Fruit fly (Drosophila melanogaster) whole organism, adult: ENCODE measurements around the gene CG10357.

ENCODE experiments used
- CG11617 ChIP-seq: fragments of 200-800 bp; sonication (Bioruptor generic); optimal IDR thresholded peaks from 2 replicates; lab custom pipeline; 2017; ENCODE audit warnings: mild to moderate bottlenecking, missing biosample characterization, missing genetic modification reagents, missing genetic modification characterization
- CG12768 ChIP-seq: fragments of 200-800 bp; sonication (Bioruptor generic); optimal IDR thresholded peaks from 2 replicates; lab custom pipeline; 2017; ENCODE audit warnings: missing biosample characterization, missing genetic modification characterization, mild to moderate bottlenecking, moderate library complexity, missing genetic modification reagents
- CG14711 ChIP-seq: fragments of 200-800 bp; sonication (Bioruptor generic); optimal IDR thresholded peaks from 2 replicates; lab custom pipeline; 2018; ENCODE audit warnings: missing biosample characterization, mild to moderate bottlenecking, missing genetic modification characterization, moderate library complexity
- CG1620 ChIP-seq: fragments of 200-800 bp; sonication (Bioruptor generic); optimal IDR thresholded peaks from 2 replicates; lab custom pipeline; 2016; ENCODE audit warnings: missing biosample characterization, missing genetic modification characterization
- CG33017 ChIP-seq: fragments of 200-800 bp; sonication (Bioruptor generic); optimal IDR thresholded peaks from 2 replicates; lab custom pipeline; 2018; ENCODE audit warnings: missing biosample characterization, mild to moderate bottlenecking, missing genetic modification characterization, moderate library complexity
- CG5204 ChIP-seq: fragments of 200-800 bp; sonication (Bioruptor generic); optimal IDR thresholded peaks from 2 replicates; lab custom pipeline; 2016; ENCODE audit warnings: missing biosample characterization, missing genetic modification characterization
- CG7045 ChIP-seq: fragments of 200-800 bp; sonication (Bioruptor generic); optimal IDR thresholded peaks from 2 replicates; lab custom pipeline; 2017; ENCODE audit warnings: missing biosample characterization, mild to moderate bottlenecking, missing genetic modification characterization
- CG7101 ChIP-seq: fragments of 200-800 bp; sonication (Bioruptor generic); optimal IDR thresholded peaks from 2 replicates; lab custom pipeline; 2018; ENCODE audit warnings: missing biosample characterization, mild to moderate bottlenecking, missing genetic modification characterization, moderate library complexity
- Clk ChIP-seq: fragments of 200-800 bp; sonication (Bioruptor generic); optimal IDR thresholded peaks from 2 replicates; lab custom pipeline; 2017; ENCODE audit warnings: missing biosample characterization, missing genetic modification characterization
- Crg-1 ChIP-seq: fragments of 200-800 bp; sonication (Bioruptor generic); optimal IDR thresholded peaks from 2 replicates; lab custom pipeline; 2016; ENCODE audit warnings: missing biosample characterization, missing genetic modification characterization
- Hr96 ChIP-seq: fragments of 200-800 bp; sonication (Bioruptor generic); optimal IDR thresholded peaks from 2 replicates; lab custom pipeline; 2016; ENCODE audit warnings: missing biosample characterization, missing genetic modification characterization
- Mnt ChIP-seq: fragments of 200-800 bp; sonication (Bioruptor generic); optimal IDR thresholded peaks from 2 replicates; lab custom pipeline; 2016; ENCODE audit warnings: missing biosample characterization, mild to moderate bottlenecking, missing genetic modification characterization
- bab1 ChIP-seq: fragments of 200-800 bp; sonication (Bioruptor generic); optimal IDR thresholded peaks from 3 replicates; lab custom pipeline; 2019; ENCODE audit warnings: missing biosample characterization, mild to moderate bottlenecking, missing genetic modification characterization, moderate library complexity
- cic ChIP-seq: fragments of 200-800 bp; sonication (Bioruptor generic); optimal IDR thresholded peaks from 2 replicates; lab custom pipeline; 2017; ENCODE audit warnings: missing biosample characterization, mild to moderate bottlenecking, missing genetic modification characterization, moderate library complexity
- cnc ChIP-seq, 2 experiments: fragments of >200 bp; optimal IDR thresholded peaks; 2 replicates each; lab custom pipeline; 2017
- kay ChIP-seq: fragments of 200-800 bp; sonication (Bioruptor generic); peaks from one replicate; lab custom pipeline; 2016; ENCODE audit warnings: missing biosample characterization, missing genetic modification characterization, borderline replicate concordance
- ovo ChIP-seq: fragments of 200-800 bp; sonication (Bioruptor generic); optimal IDR thresholded peaks from 2 replicates; lab custom pipeline; 2016; ENCODE audit warnings: missing biosample characterization, missing genetic modification characterization
- pad ChIP-seq: fragments of 200-800 bp; sonication (Bioruptor generic); optimal IDR thresholded peaks from 3 replicates; lab custom pipeline; 2017; ENCODE audit warnings: missing biosample characterization, missing genetic modification characterization, mild to moderate bottlenecking, moderate library complexity, missing genetic modification reagents
- tj ChIP-seq: fragments of 200-800 bp; sonication (Bioruptor generic); optimal IDR thresholded peaks from 3 replicates; lab custom pipeline; 2017; ENCODE audit warnings: missing biosample characterization, mild to moderate bottlenecking, missing genetic modification characterization, moderate library complexity
- toe ChIP-seq: fragments of 200-800 bp; sonication (Bioruptor generic); optimal IDR thresholded peaks from 2 replicates; lab custom pipeline; 2016; ENCODE audit warnings: missing biosample characterization, missing genetic modification characterization

Gene CG10357

dm6 chr3L:3615082-3615481 lies at the start of gene CG10357:
Gene CG10357 (plus strand): TSS chr3L:3615382.
- TF ChIP-seq kay (GFP tag; lab: Kevin White, UChicago), result no peak
- no peak for TF ChIP-seq Mnt (GFP tag; lab: Kevin White, UChicago)
- no peak for TF ChIP-seq CG33017 (tag; lab: Kevin White, UChicago)
- no peak for TF ChIP-seq CG7101 (tag; lab: Kevin White, UChicago)
- no peak for TF ChIP-seq Clk

DNA sequence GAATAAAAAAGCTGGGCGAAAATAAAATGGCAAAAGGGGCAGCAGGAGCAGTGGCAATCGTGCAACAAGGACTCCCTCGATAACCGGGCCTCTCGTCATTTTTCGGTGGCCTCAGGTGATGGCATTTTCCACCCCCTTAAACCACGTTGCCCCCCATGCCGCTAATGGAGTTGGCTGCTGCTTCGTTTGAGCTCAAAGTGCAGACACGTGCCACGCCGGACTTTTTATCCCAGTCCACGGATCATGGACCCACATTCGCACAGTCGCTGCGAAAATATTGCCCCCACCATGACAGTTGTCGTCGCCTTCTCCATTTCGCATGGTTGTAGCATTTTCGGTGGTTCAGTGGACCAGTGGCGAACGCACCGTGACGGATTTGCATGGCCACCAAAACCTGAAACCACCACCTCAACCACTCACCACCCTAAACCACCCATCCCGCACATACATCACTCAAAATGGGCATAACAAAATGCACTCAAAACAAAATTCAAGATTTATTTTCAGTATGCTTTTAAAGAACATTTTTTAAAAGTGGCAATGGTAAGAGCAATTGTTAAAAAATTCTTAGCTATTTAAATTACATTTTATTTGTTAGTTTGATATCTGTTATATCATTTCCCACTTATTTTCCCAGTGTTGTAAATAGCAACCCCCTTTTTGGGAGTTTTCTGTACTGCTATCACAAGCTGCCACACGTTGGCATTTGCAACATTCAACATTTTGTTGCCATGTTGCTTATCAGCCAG lies 48.3 kb upstream of the CG10357 start:
- TF ChIP-seq Crg-1 (GFP tag; lab: Kevin White, UChicago) (no peak), cic (no peak), CG5204 (no peak), tj (GFP tag; lab: Kevin White, UChicago) (no peak), CG11617 (GFP tag; lab: Kevin White, UChicago) (no peak), Hr96 (GFP tag; lab: Kevin White, UChicago) (no peak)

- TF ChIP-seq ovo (GFP tag; lab: Kevin White, UChicago), result no peak
- TF ChIP-seq bab1, result no peak
- TF ChIP-seq CG14711 (tag; lab: Kevin White, UChicago), result no peak
- TF ChIP-seq CG33017 (tag; lab: Kevin White, UChicago), result no peak
- no peak for TF ChIP-seq CG11617 (GFP tag; lab: Kevin White, UChicago)
- TF ChIP-seq pad (GFP tag; lab: Kevin White, UChicago), result no peak
- no peak for TF ChIP-seq CG5204
- no peak for TF ChIP-seq Crg-1 (GFP tag; lab: Kevin White, UChicago)
Measured at dm6 chr3L:3569109-3569508, 46.1 kb upstream of the CG10357 start.

DNA sequence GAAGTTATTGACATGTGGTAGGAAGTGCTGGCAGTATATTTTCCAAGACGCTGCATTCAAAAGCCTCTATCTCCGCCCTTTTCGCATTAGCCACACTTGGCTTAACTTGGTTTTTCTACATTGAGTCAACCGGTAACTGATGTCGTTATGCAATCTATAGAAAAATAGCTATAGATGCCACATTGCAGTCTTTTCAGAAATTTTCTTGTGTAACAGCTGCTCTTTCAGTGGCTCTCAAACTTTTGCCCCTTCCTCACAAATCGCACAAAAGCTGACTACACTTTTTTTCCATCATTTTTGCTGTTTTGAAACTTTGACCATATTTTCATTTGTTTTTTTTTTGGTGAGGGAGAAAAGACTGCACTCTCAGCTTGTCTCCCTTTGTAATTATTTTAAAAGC lies 44.6 kb upstream of the CG10357 start:
- TF ChIP-seq CG14711 (tag; lab: Kevin White, UChicago) (no peak), cnc (optimal IDR thresholded peaks at IDR 0.05; lab: Kevin White, UChicago) (no peak), CG11617 (GFP tag; lab: Kevin White, UChicago) (no peak)

- TF ChIP-seq tj (GFP tag; lab: Kevin White, UChicago) (no peak), kay (GFP tag; lab: Kevin White, UChicago) (no peak), CG12768 (no peak), CG7045 (no peak), bab1 (no peak), cnc (optimal IDR thresholded peaks at IDR 0.05; lab: Kevin White, UChicago) (no peak), Hr96 (GFP tag; lab: Kevin White, UChicago) (no peak), Mnt (GFP tag; lab: Kevin White, UChicago) (no peak), Clk (no peak)
Measured at dm6 chr3L:3593558-3593957, 21.6 kb upstream of the CG10357 start.

dm6 chr3L:3596346-3596745 lies 18.8 kb upstream of the CG10357 start:
- TF ChIP-seq toe (GFP tag; lab: Kevin White, UChicago) (no peak), kay (GFP tag; lab: Kevin White, UChicago) (no peak), Mnt (GFP tag; lab: Kevin White, UChicago) (no peak), CG11617 (GFP tag; lab: Kevin White, UChicago) (no peak), Clk (no peak), CG1620 (no peak), CG5204 (no peak), CG7101 (tag; lab: Kevin White, UChicago) (no peak), CG14711 (tag; lab: Kevin White, UChicago) (no peak), Crg-1 (GFP tag; lab: Kevin White, UChicago) (no peak), ovo (GFP tag; lab: Kevin White, UChicago) (no peak), cnc (optimal IDR thresholded peaks at IDR 0.05; lab: Kevin White, UChicago) (no peak), tj (GFP tag; lab: Kevin White, UChicago) (no peak), CG7045 (no peak), pad (GFP tag; lab: Kevin White, UChicago) (no peak), Hr96 (GFP tag; lab: Kevin White, UChicago) (no peak), bab1 (no peak)

dm6 chr3L:3606986-3607385 lies 8.2 kb upstream of the CG10357 start:
- TF ChIP-seq CG1620 (no peak), cic (no peak), CG5204 (no peak), Hr96 (GFP tag; lab: Kevin White, UChicago) (no peak), Mnt (GFP tag; lab: Kevin White, UChicago) (no peak), cnc (optimal IDR thresholded peaks at IDR 0.05; lab: Kevin White, UChicago) (no peak), CG12768 (no peak), bab1 (no peak), CG11617 (GFP tag; lab: Kevin White, UChicago) (no peak), Clk (no peak), pad (GFP tag; lab: Kevin White, UChicago) (no peak), tj (GFP tag; lab: Kevin White, UChicago) (no peak)
